Fruit fly (Drosophila melanogaster): ENCODE measurements around the gene Jon99Fi.

The Jon99Fi gene

DNA sequence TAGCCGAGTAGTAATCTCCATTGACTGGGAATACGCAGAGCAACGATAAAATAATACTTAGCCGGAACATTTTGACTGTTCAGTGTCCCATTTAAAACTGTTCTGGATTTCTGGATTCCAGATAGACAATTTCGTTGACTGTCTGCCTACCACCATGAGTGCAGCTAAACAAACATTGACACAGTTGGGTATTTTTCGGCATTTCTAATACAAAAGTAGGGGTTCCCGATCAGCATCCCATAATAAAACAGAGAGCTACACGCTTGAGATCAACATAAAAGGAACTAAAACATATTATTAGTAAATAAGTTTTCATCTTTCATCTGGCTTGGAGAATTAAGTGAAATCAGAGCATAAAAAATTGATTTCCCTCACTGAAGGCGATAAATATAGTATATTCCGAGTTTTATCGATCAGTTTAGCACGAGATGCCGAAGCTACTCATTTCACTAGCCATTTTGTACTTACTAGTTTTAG lies 16.8 kb downstream of the Jon99Fi start, which contains the start of the genes PH4alphaSG1 and CG15539:
TSS of gene PH4alphaSG1 (minus strand) at position 101 of the 477 bp plus-strand sequence.
TSS of gene CG15539 (plus strand) at position 427 of the 477 bp plus-strand sequence.
- TF ChIP-seq CG6276 (GFP tag; optimal IDR thresholded peaks at IDR 0.05) (no peak), Hr38 (GFP tag; optimal IDR thresholded peaks at IDR 0.05) (no peak), topi (GFP tag; optimal IDR thresholded peaks at IDR 0.05) (no peak), Gug (GFP tag; IDR thresholded peaks at IDR 0.05) (no peak), Hr39 (GFP tag; optimal IDR thresholded peaks at IDR 0.05) (no peak), Hr4 (GFP tag; optimal IDR thresholded peaks at IDR 0.05) (no peak), Lpt (GFP tag; optimal IDR thresholded peaks at IDR 0.05) (no peak), achi (GFP tag; optimal IDR thresholded peaks at IDR 0.05) (no peak), CG8632 (GFP tag; optimal IDR thresholded peaks at IDR 0.05) (no peak), CG15336 (GFP tag; IDR thresholded peaks at IDR 0.05) (no peak), fkh (GFP tag; optimal IDR thresholded peaks at IDR 0.05) (no peak), CG11294 (GFP tag; IDR thresholded peaks at IDR 0.05) (no peak), Ets21C (GFP tag; optimal IDR thresholded peaks at IDR 0.05) (no peak), CG16779 (tag; optimal IDR thresholded peaks at IDR 0.05) (no peak), Eip93F (GFP tag; optimal IDR thresholded peaks at IDR 0.05) (no peak), Blimp-1 (GFP tag; optimal IDR thresholded peaks at IDR 0.05) (no peak)

DNA sequence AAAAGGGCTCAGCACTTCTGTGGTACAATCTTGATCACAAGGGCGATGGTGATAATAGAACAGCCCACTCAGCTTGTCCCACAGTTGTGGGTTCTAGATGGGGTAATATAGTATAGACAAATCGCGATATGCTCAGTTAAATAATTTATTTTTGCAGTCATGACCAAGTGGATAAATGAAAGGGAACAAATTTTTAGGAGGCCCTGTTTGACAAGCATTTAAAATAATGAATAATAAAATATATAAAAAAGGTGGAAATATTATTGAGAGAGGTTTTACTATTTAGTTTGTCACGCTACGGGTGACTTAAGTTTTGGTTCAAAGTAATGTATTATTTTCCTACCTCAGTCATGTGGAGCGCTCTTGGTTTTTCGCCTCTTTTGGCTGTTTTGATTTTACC lies 19.0 kb downstream of the Jon99Fi start, which contains the start of gene CG34041:
TSS of gene CG34041 (plus strand) at position 301 of the 400 bp plus-strand sequence.
- no peak for TF ChIP-seq fd85E (GFP tag; optimal IDR thresholded peaks at IDR 0.05)

DNA sequence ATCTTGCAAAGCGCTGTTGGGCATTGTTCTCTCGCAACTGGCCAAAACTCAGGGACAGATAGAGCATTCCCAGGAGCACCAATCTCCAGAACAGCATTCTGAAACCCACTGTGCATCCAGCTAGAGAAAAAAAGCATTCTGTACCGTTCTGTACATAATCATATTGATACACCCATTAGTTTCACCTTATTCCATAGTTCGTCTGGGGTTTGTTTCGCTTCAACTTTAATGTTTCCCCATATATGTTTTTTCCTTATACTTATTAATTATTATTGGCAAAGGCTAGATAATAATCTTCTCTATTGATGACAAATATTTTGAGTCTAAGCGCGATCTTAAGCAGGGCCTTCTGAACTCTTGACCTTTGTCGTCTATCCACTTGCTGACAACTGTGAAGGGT lies 23.4 kb downstream of the Jon99Fi start, which contains the start of gene PH4alphaNE2:
TSS of gene PH4alphaNE2 (minus strand) at position 101 of the 400 bp plus-strand sequence.
- TF ChIP-seq CG11902 (GFP tag; optimal IDR thresholded peaks at IDR 0.05) (no peak), CG1621 (tag; optimal IDR thresholded peaks at IDR 0.05) (no peak), dac (GFP tag; optimal IDR thresholded peaks at IDR 0.05) (no peak), Hr38 (GFP tag; optimal IDR thresholded peaks at IDR 0.05) (no peak), CG34406 (GFP tag; optimal IDR thresholded peaks at IDR 0.05) (no peak), ss (GFP tag; optimal IDR thresholded peaks at IDR 0.05) (no peak), CG6808 (GFP tag; optimal IDR thresholded peaks at IDR 0.05) (no peak)

DNA sequence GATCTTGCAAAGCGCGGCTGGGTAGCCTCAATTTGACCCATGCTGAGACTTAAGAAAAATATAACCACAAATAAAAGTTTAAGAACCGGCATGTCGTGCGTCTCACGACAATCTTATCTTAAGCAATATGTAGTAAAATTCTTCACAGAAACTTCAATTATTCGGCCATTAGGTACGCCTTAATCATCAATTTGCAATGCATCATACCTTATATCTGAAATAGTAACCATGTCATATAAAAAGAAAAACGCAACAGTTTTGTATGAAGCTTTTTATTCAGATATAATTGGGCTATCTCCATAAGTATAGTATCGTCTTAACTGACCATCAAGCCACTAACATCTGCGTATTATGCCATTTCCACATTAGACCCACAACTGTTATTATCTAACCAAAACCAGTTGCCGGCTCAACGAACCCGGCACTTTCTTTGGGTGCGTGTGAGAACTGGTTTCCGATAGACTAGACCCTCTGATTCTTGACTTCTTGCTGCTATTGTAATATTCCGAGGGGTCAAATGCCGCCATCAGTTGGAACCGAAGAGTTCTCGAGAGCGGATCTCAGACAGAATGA lies 25.6 kb downstream of the Jon99Fi start, which contains the start of the genes CG31524 and CG9698:
TSS of gene CG31524 (minus strand) at position 101 of the 573 bp plus-strand sequence.
TSS of gene CG9698 (plus strand) at position 523 of the 573 bp plus-strand sequence.
- no peak for TF ChIP-seq Smox (GFP tag; optimal IDR thresholded peaks at IDR 0.05)
- peak; percentile 1 for TF ChIP-seq svp (GFP tag)

DNA sequence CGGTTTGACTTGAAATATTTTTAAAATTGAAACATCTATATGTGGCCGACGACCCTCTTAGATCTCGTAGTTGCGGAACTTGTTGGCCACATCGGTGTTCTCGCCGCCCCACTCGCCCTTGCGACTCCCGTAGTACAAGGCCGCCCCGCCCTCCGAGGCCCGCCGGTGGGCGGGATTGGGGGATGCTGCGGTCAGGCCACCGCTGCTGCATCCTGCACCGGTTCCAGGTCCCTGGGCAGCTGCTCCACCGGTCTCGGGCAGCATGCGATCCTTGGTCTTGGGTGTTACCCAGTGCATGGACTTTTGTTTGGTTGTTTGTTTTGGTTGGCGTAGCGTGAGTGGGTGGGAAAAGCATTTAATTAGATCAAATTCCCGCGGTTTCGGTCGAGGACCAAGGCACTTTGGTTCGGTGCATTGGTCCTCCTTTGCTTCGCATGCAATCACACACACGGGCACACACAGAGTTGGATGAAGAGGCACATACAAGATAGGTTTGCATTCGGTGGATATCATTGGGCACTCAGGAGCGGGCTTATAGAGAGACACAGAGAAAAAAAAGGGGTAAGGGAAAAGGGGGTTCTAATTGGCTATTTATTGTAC lies 29.6 kb downstream of the Jon99Fi start:
- TF ChIP-seq CG6808 (GFP tag; optimal IDR thresholded peaks at IDR 0.05) (no peak), vri (GFP tag; optimal IDR thresholded peaks at IDR 0.05) (no peak), cyc (GFP tag; optimal IDR thresholded peaks at IDR 0.05) (no peak), Met (GFP tag; optimal IDR thresholded peaks at IDR 0.05) (no peak), Smox (GFP tag; optimal IDR thresholded peaks at IDR 0.05) (no peak), Sox102F (GFP tag; optimal IDR thresholded peaks at IDR 0.05) (no peak), CG9139 (GFP tag; optimal IDR thresholded peaks at IDR 0.05) (no peak), Eip75B (GFP tag; optimal IDR thresholded peaks at IDR 0.05) (no peak), CG31627 (GFP tag; optimal IDR thresholded peaks at IDR 0.05) (no peak), salr (GFP tag; optimal IDR thresholded peaks at IDR 0.05) (no peak), dac (GFP tag; optimal IDR thresholded peaks at IDR 0.05) (no peak), topi (GFP tag; optimal IDR thresholded peaks at IDR 0.05) (no peak), Ets21C (GFP tag; optimal IDR thresholded peaks at IDR 0.05) (no peak), CG3032 (tag; optimal IDR thresholded peaks at IDR 0.05) (no peak)

All from whole organism, prepupa.